Fruit fly (Drosophila melanogaster): ENCODE data around the gene RpL7.

RpL7 gene

dm6 chr2L:10249655-10250202, 48.9 kb downstream of the RpL7 start:
- TF ChIP-seq CG8478 (optimal IDR thresholded peaks at IDR 0.05), result no peak
- no peak for TF ChIP-seq CTCF (optimal IDR thresholded peaks at IDR 0.05)

- no peak for TF ChIP-seq CTCF (optimal IDR thresholded peaks at IDR 0.05)
Measured at dm6 chr2L:10250441-10250847, 49.6 kb downstream of the RpL7 start, which contains the start of the genes bsk and CG31717. Gene bsk, minus strand, starts transcription at chr2L:10250501. Gene CG31717, plus strand, starts transcription at chr2L:10250737.

- TF ChIP-seq CTCF (optimal IDR thresholded peaks at IDR 0.05) (no peak), CG8478 (optimal IDR thresholded peaks at IDR 0.05) (no peak)
Measured at dm6 chr2L:10251592-10251991, 50.8 kb downstream of the RpL7 start, which contains the start of gene Ror. Gene Ror, plus strand, starts transcription at chr2L:10251843.
